Fruit fly (Drosophila melanogaster) whole organism, embryonic: ENCODE measurements around the gene CG5068.

ENCODE experiments used
- Atf6 ChIP-seq: fragments of 200-800 bp; sonication (Bioruptor generic); IDR thresholded peaks from 2 replicates; pipeline ENCODE4 v1.3.6; 2022; ENCODE audit warnings: missing biosample characterization, missing genetic modification characterization
- BEAF-32 ChIP-seq: fragments of 200-800 bp; sonication (Bioruptor generic); optimal IDR thresholded peaks from 3 replicates; lab custom pipeline; 2017; ENCODE audit warnings: missing biosample characterization, missing genetic modification characterization, mild to moderate bottlenecking, moderate library complexity, missing genetic modification reagents
- CG10959 ChIP-seq: fragments of 200-800 bp; sonication (Bioruptor generic); IDR thresholded peaks from 2 replicates; pipeline ENCODE4 v1.3.6; 2022; ENCODE audit warnings: missing biosample characterization, missing genetic modification characterization
- CG11093 ChIP-seq: fragments of 200-800 bp; sonication (Bioruptor generic); IDR thresholded peaks from 3 replicates; pipeline ENCODE4 v1.3.6; 2022; ENCODE audit warnings: missing biosample characterization, missing genetic modification characterization
- CG12155 ChIP-seq: fragments of 200-800 bp; sonication (Bioruptor generic); optimal IDR thresholded peaks from 3 replicates; lab custom pipeline; 2016; ENCODE audit warnings: missing biosample characterization, missing genetic modification characterization
- CG12236 ChIP-seq: fragments of 200-800 bp; sonication (Bioruptor generic); optimal IDR thresholded peaks from 2 replicates; lab custom pipeline; 2016; ENCODE audit warnings: missing biosample characterization, missing genetic modification characterization
- CG13296 ChIP-seq: fragments of 200-800 bp; sonication (Bioruptor generic); optimal IDR thresholded peaks from 3 replicates; lab custom pipeline; 2018; ENCODE audit warnings: missing biosample characterization, mild to moderate bottlenecking, missing genetic modification characterization
- CG14050 ChIP-seq: fragments of 200-800 bp; sonication (Bioruptor generic); IDR thresholded peaks from 3 replicates; pipeline ENCODE4 v1.3.6; 2022; ENCODE audit warnings: missing biosample characterization, missing genetic modification characterization
- CG14441 ChIP-seq: fragments of 200-800 bp; sonication (Bioruptor generic); IDR thresholded peaks from 2 replicates; pipeline ENCODE4 v1.3.6; 2022; ENCODE audit warnings: missing biosample characterization, missing genetic modification characterization
- CG14965 ChIP-seq: fragments of 200-800 bp; sonication (Bioruptor generic); optimal IDR thresholded peaks from 2 replicates; lab custom pipeline; 2016; ENCODE audit warnings: missing biosample characterization, missing genetic modification characterization, borderline replicate concordance
- CG1647 ChIP-seq: fragments of 200-800 bp; sonication (Bioruptor generic); optimal IDR thresholded peaks from 3 replicates; lab custom pipeline; 2016; ENCODE audit warnings: missing biosample characterization, missing genetic modification characterization
- CG16815 ChIP-seq: fragments of 200-800 bp; sonication (Bioruptor generic); optimal IDR thresholded peaks from 3 replicates; lab custom pipeline; 2017; ENCODE audit warnings: missing biosample characterization, mild to moderate bottlenecking, missing genetic modification characterization
- CG17186 ChIP-seq: fragments of 200-800 bp; sonication (Bioruptor generic); optimal IDR thresholded peaks from 3 replicates; lab custom pipeline; 2017; ENCODE audit warnings: missing biosample characterization, missing genetic modification reagents, missing genetic modification characterization
- CG17568 ChIP-seq: fragments of 200-800 bp; sonication (Bioruptor generic); optimal IDR thresholded peaks from 2 replicates; lab custom pipeline; 2018; ENCODE audit warnings: missing biosample characterization, mild to moderate bottlenecking, missing genetic modification characterization, moderate library complexity
- CG1832 ChIP-seq: fragments of 200-800 bp; sonication (Bioruptor generic); optimal IDR thresholded peaks from 2 replicates; lab custom pipeline; 2017; ENCODE audit warnings: missing biosample characterization, mild to moderate bottlenecking, missing genetic modification characterization, inconsistent platforms
- CG18764 ChIP-seq: fragments of 200-800 bp; sonication (Bioruptor generic); optimal IDR thresholded peaks from 3 replicates; lab custom pipeline; 2016; ENCODE audit warnings: missing biosample characterization, missing genetic modification characterization
- CG42726 ChIP-seq: fragments of 200-800 bp; sonication (Bioruptor generic); IDR thresholded peaks from 2 replicates; pipeline ENCODE4 v1.3.6; 2022; ENCODE audit warnings: missing biosample characterization, missing genetic modification characterization; ENCODE audit not compliant: partially characterized antibody
- CG6175 ChIP-seq: fragments of 200-800 bp; sonication (Bioruptor generic); IDR thresholded peaks from 3 replicates; pipeline ENCODE4 v1.3.6; 2022; ENCODE audit warnings: missing biosample characterization, missing genetic modification characterization
- CG7839 ChIP-seq: fragments of 200-800 bp; sonication (Bioruptor generic); optimal IDR thresholded peaks from 3 replicates; lab custom pipeline; 2018; ENCODE audit warnings: missing biosample characterization, mild to moderate bottlenecking, missing genetic modification characterization, moderate library complexity
- CG8089 ChIP-seq: fragments of 200-800 bp; sonication (Bioruptor generic); optimal IDR thresholded peaks from 3 replicates; lab custom pipeline; 2016; ENCODE audit warnings: missing biosample characterization, missing genetic modification characterization
- Dip3 ChIP-seq: fragments of 200-800 bp; sonication (Bioruptor generic); optimal IDR thresholded peaks from 3 replicates; lab custom pipeline; 2016; ENCODE audit warnings: missing biosample characterization, missing genetic modification characterization
- Doc3 ChIP-seq: fragments of 200-800 bp; sonication (Bioruptor generic); IDR thresholded peaks from 3 replicates; pipeline ENCODE4 v1.3.6; 2022; ENCODE audit warnings: missing biosample characterization, missing genetic modification characterization; ENCODE audit not compliant: partially characterized antibody
- Dp ChIP-seq: fragments of 200-800 bp; sonication (Bioruptor generic); optimal IDR thresholded peaks from 2 replicates; lab custom pipeline; 2018; ENCODE audit warnings: missing biosample characterization, mild to moderate bottlenecking, missing genetic modification characterization, moderate library complexity
- E2f2 ChIP-seq: fragments of 200-800 bp; sonication (Bioruptor generic); IDR thresholded peaks from 2 replicates; pipeline ENCODE4 v1.3.6; 2022; ENCODE audit warnings: missing biosample characterization, missing genetic modification characterization
- Gug ChIP-seq: fragments of 200-800 bp; sonication (Bioruptor generic); IDR thresholded peaks from 4 replicates; pipeline ENCODE4 v1.3.6; 2022; ENCODE audit warnings: missing biosample characterization, missing genetic modification characterization
- HLH3B ChIP-seq: fragments of 200-800 bp; sonication (Bioruptor generic); IDR thresholded peaks from 2 replicates; pipeline ENCODE4 v1.3.6; 2022; ENCODE audit warnings: missing biosample characterization, missing genetic modification characterization
- MBD-R2 ChIP-seq: fragments of 200-800 bp; sonication (Bioruptor generic); IDR thresholded peaks from 2 replicates; pipeline ENCODE4 v1.3.6; 2022; ENCODE audit warnings: missing biosample characterization, missing genetic modification characterization
- Ptx1 ChIP-seq: fragments of 200-800 bp; sonication (Bioruptor generic); IDR thresholded peaks from 2 replicates; pipeline ENCODE4 v1.3.6; 2022; ENCODE audit warnings: missing biosample characterization, missing genetic modification characterization
- Rfx ChIP-seq: fragments of 200-800 bp; sonication (Bioruptor generic); IDR thresholded peaks from 2 replicates; pipeline ENCODE4 v1.3.6; 2022; ENCODE audit warnings: missing biosample characterization, missing genetic modification characterization
- Sry-δ ChIP-seq: fragments of 200-800 bp; sonication (Bioruptor generic); optimal IDR thresholded peaks from 2 replicates; lab custom pipeline; 2016; ENCODE audit warnings: missing biosample characterization, missing genetic modification characterization
- Tbp ChIP-seq: fragments of >200 bp; optimal IDR thresholded peaks from 2 replicates; lab custom pipeline; 2018; ENCODE audit warnings: missing biosample characterization, missing genetic modification characterization
- cad ChIP-seq: fragments of >200 bp; optimal IDR thresholded peaks from 2 replicates; lab custom pipeline; 2017; ENCODE audit warnings: missing biosample characterization, missing genetic modification characterization
- cas ChIP-seq: fragments of 200-800 bp; sonication (Bioruptor generic); IDR thresholded peaks from 2 replicates; pipeline ENCODE4 v1.3.6; 2022; ENCODE audit warnings: missing biosample characterization, missing genetic modification characterization
- crp ChIP-seq, 2 experiments: fragments of 200-800 bp; sonication (Bioruptor generic); optimal IDR thresholded peaks; 2 replicates in 1 of 2; 3 replicates in 1 of 2; lab custom pipeline; 2017; ENCODE audit warnings: missing biosample characterization in 2 of 2, missing genetic modification characterization in 2 of 2, mild to moderate bottlenecking in 1 of 2, moderate library complexity in 1 of 2
- dan ChIP-seq: fragments of 200-800 bp; sonication (Bioruptor generic); IDR thresholded peaks from 2 replicates; pipeline ENCODE4 v1.3.6; 2022; ENCODE audit warnings: missing biosample characterization, missing genetic modification characterization
- ewg ChIP-seq: fragments of 200-800 bp; sonication (Bioruptor generic); optimal IDR thresholded peaks from 3 replicates; lab custom pipeline; 2017; ENCODE audit warnings: mild to moderate bottlenecking, missing biosample characterization, missing genetic modification reagents, missing genetic modification characterization
- eyg ChIP-seq: fragments of 200-800 bp; sonication (Bioruptor generic); optimal IDR thresholded peaks from 3 replicates; lab custom pipeline; 2016; ENCODE audit warnings: missing biosample characterization, missing genetic modification characterization
- fru ChIP-seq: fragments of >200 bp; optimal IDR thresholded peaks from 2 replicates; lab custom pipeline; 2017
- grn ChIP-seq: fragments of 200-800 bp; sonication (Bioruptor generic); optimal IDR thresholded peaks from 3 replicates; lab custom pipeline; 2017; ENCODE audit warnings: missing biosample characterization, missing genetic modification characterization
- gt ChIP-seq: fragments of 200-800 bp; sonication (Bioruptor generic); IDR thresholded peaks from 2 replicates; pipeline ENCODE4 v1.3.6; 2022; ENCODE audit warnings: missing biosample characterization, missing genetic modification characterization
- jigr1 ChIP-seq: fragments of 200-800 bp; sonication (Bioruptor generic); IDR thresholded peaks from 3 replicates; pipeline ENCODE4 v1.3.6; 2022; ENCODE audit warnings: missing biosample characterization, missing genetic modification characterization
- lola ChIP-seq, 3 experiments: fragments of >200 bp in 2 of 3; fragments of 200-800 bp in 1 of 3; sonication (Bioruptor generic) in 1 of 3; optimal IDR thresholded peaks; 2 replicates each; lab custom pipeline; 2017 to 2019; ENCODE audit warnings: missing biosample characterization in 3 of 3, missing genetic modification characterization in 3 of 3, mild to moderate bottlenecking in 1 of 3, moderate library complexity in 1 of 3
- psq ChIP-seq: fragments of 200-800 bp; sonication (Bioruptor generic); optimal IDR thresholded peaks from 2 replicates; lab custom pipeline; 2017; ENCODE audit warnings: missing biosample characterization, missing genetic modification characterization
- pzg ChIP-seq: fragments of 200-800 bp; sonication (Bioruptor generic); optimal IDR thresholded peaks from 3 replicates; lab custom pipeline; 2018; ENCODE audit warnings: missing biosample characterization, mild to moderate bottlenecking, missing genetic modification characterization, moderate library complexity
- sc ChIP-seq, 3 experiments: fragments of >200 bp in 2 of 3; fragments of 200-800 bp in 1 of 3; sonication (Bioruptor generic) in 1 of 3; optimal IDR thresholded peaks; 2 replicates in 2 of 3; 3 replicates in 1 of 3; lab custom pipeline; 2017; ENCODE audit warnings: mild to moderate bottlenecking in 1 of 3, missing biosample characterization in 1 of 3, missing genetic modification characterization in 1 of 3, missing genetic modification reagents in 1 of 3
- sim ChIP-seq: fragments of 200-800 bp; sonication (Bioruptor generic); IDR thresholded peaks from 2 replicates; pipeline ENCODE4 v1.3.6; 2022; ENCODE audit warnings: missing biosample characterization, missing genetic modification characterization
- slou ChIP-seq: fragments of 200-800 bp; sonication (Bioruptor generic); optimal IDR thresholded peaks from 3 replicates; lab custom pipeline; 2016; ENCODE audit warnings: missing biosample characterization, missing genetic modification characterization
- tgo ChIP-seq: fragments of 200-800 bp; sonication (Bioruptor generic); IDR thresholded peaks from 3 replicates; pipeline ENCODE4 v1.3.6; 2022; ENCODE audit warnings: missing biosample characterization, missing genetic modification characterization
- tx ChIP-seq: fragments of 200-800 bp; sonication (Bioruptor generic); optimal IDR thresholded peaks from 2 replicates; lab custom pipeline; 2016; ENCODE audit warnings: missing biosample characterization, missing genetic modification characterization

The CG5068 gene

DNA sequence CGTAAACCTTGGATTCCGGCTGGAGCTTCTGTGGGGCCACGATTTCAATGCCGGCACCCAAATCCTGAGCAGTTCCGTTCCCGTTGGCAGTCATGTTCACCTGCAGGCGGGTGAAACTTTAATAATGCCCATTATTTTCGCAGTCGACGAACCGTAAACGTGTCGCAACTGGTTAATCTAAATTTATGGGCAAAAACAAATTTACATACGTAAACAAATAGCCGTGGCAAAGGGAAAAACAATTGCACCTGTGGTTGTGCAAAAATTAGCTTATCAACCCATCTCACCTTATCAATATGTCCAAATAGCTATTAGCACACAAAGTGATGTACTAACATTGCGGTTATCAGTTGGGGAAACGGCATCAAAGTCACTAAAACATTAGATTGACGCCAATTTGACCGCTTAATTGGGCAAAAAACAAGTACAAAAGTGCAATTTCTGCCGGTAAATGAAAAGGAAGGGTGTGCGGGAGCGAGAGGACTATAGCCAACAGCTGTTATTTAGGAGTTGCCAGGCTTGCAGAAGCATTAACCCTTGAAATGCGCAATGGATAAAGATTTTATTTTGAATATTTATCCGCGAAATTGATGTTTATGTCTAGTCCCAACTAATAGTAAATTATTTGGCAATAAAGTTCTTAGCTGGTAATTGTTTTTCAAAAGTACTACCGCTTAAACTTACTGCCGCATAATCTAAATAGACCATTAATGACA lies 1.2 kb upstream of the CG5068 start:
- TF ChIP-seq CG8089 (GFP tag; lab: Kevin White, UChicago) = no peak
- TF ChIP-seq ewg (GFP tag; lab: Kevin White, UChicago) = peak; percentile 8
- TF ChIP-seq CG1832 (GFP tag; lab: Kevin White, UChicago) = peak; percentile 4
- TF ChIP-seq cad = no peak
- peak; percentile 47 for TF ChIP-seq Dp (GFP tag; lab: Kevin White, UChicago)
- TF ChIP-seq MBD-R2 = peak; percentile 37; the same call in 1 of the 2 replicates
- TF ChIP-seq jigr1 (GFP tag; lab: Robert Waterston, UW) = no peak
- peak; percentile 6 for TF ChIP-seq pzg (GFP tag; lab: Kevin White, UChicago)
- peak; percentile 84 for TF ChIP-seq CG10959 (GFP tag; lab: Robert Waterston, UW)
- peak; percentile 48 for TF ChIP-seq E2f2 (GFP tag; lab: Robert Waterston, UW)
- TF ChIP-seq gt (GFP tag; lab: Robert Waterston, UW) = no peak
- TF ChIP-seq sc (optimal IDR thresholded peaks at IDR 0.05; lab: Kevin White, UChicago) = no peak
- TF ChIP-seq sc (GFP tag; optimal IDR thresholded peaks at IDR 0.05; lab: Kevin White, UChicago) = no peak
- no peak for TF ChIP-seq Rfx
- peak; percentile 26 to 82 for TF ChIP-seq crp (GFP tag; optimal IDR thresholded peaks at IDR 0.05; lab: Kevin White, UChicago)
- TF ChIP-seq CG7839 = no peak
- TF ChIP-seq CG16815 = no peak

DNA sequence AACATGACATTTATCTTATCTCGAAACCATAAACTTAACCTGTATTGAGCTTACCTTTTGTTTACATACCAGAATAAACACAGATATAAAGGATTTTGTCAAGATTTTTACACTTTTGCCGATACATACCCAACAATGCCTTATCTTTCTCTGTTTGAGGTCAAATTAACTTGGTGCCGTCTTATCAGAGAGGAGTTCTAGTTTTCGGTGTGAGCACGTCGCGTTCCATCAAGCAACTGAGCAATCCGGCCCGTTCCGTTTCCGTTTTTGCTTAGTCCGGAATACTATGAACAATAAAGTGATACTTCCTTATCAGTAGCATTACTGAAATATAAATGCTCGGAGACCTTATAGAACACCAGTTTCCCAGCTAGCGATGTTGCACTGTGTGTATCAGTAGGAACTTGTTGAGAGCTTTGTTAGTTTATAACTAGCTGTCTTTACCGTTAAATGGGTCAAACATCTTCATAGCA lies 626 bp upstream of the CG5068 start, which contains the start of gene Galk:
Gene Galk (minus strand): TSS at position 244 of the 473 bp plus-strand sequence.
- TF ChIP-seq Atf6 (GFP tag; lab: Robert Waterston, UW) (peak; percentile 75), CG42726 (GFP tag; lab: Robert Waterston, UW) (no peak), slou (GFP tag; lab: Kevin White, UChicago) (no peak), CG14441 (peak; percentile 82), lola (GFP tag; optimal IDR thresholded peaks at IDR 0.05; lab: Kevin White, UChicago) (no peak), CG17186 (GFP tag; lab: Kevin White, UChicago) (no peak), ewg (GFP tag; lab: Kevin White, UChicago) (no peak), CG13296 (GFP tag; lab: Kevin White, UChicago) (peak; percentile 78), CG11093 (GFP tag; lab: Robert Waterston, UW) (no peak), grn (GFP tag; lab: Kevin White, UChicago) (peak; percentile 43), dan (no peak), Ptx1 (peak; percentile 65), CG12236 (GFP tag; lab: Kevin White, UChicago) (no peak), tx (GFP tag; lab: Kevin White, UChicago) (peak; percentile 55), CG12155 (GFP tag; lab: Kevin White, UChicago) (peak; percentile 57), cas (peak; percentile 31; the same call in 1 of the 2 replicates), BEAF-32 (no peak), sim (GFP tag; lab: Robert Waterston, UW) (0 out of 2 replicates have a peak, but pooled peaks have one; percentile 8), Tbp (GFP tag; lab: Kevin White, UChicago) (no peak), CG17568 (GFP tag; lab: Kevin White, UChicago) (peak; percentile 67), CG14050 (GFP tag; lab: Robert Waterston, UW) (no peak), Sry-δ (GFP tag; lab: Kevin White, UChicago) (no peak), CG6175 (GFP tag; lab: Robert Waterston, UW) (no peak), HLH3B (GFP tag; lab: Robert Waterston, UW) (peak; percentile 31; the same call in 1 of the 2 replicates), psq (GFP tag; lab: Kevin White, UChicago) (no peak), eyg (GFP tag; lab: Kevin White, UChicago) (no peak), CG18764 (GFP tag; lab: Kevin White, UChicago) (no peak), CG14965 (GFP tag; lab: Kevin White, UChicago) (no peak), tgo (peak; percentile 66; the same call in 2 of the 3 replicates), Dip3 (GFP tag; lab: Kevin White, UChicago) (peak; percentile 43), CG1647 (GFP tag; lab: Kevin White, UChicago) (peak; percentile 18), Gug (GFP tag; lab: Robert Waterston, UW) (peak; percentile 84; the same call in 3 of the 4 replicates), fru (lab: Kevin White, UChicago) (no peak), Doc3 (GFP tag; lab: Robert Waterston, UW) (no peak)
